Worm (Caenorhabditis elegans): ENCODE results near the gene srg-58.
A peak's percentile ranks its signal among the peaks of the same experiment; 100 is the strongest.

srg-58 gene

DNA sequence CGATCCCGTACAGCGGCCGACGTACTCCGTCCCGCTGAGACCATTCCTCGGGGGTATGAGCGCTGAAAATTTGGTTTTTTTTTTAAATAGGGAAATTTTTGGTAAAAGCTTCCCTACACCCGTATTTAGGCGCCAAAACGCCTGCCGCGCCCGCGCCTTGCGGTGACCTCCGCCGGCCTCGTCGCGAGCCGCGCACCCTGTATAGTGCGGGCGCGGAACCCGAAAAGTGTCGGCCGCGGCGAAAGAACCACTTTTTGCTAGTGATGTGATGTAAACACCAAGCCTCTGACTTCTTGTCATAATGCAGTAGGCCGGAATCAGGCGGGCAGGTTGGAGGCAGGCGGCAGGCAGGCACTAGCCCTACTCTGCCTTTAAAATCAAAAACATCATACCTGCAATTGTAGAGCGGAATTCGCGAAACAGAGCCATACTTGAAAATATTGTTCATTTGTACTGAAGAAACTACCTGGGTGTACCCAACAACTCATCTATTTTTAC lies 40.6 kb downstream of the srg-58 start, which contains the start of gene srt-29:
srt-29 (minus strand) TSS at position 448 of the 498 bp plus-strand sequence.
- TF ChIP-seq fos-1 (tag; optimal IDR thresholded peaks at IDR 0.05) = no peak

DNA sequence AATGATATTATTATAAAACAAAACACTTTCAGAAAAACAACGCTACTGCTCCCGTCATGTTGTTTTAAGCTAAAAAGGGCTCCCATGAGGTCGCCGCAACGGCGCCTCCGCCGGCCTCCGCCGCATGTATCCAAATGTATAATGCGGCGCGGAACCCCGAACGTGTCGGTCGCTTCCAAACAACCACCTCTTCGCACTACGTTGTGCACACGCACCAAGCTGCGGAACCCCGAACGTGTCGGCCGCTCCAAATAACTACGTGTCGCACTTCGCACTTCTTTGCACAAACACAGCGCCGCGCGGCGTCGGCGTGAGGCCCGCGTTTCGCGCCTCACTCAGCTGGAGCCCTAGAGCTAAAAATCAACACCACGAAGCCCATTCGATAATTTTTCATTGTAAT lies 42.4 kb downstream of the srg-58 start:
- no peak for TF ChIP-seq ztf-11 (tag; optimal IDR thresholded peaks at IDR 0.05)
- TF ChIP-seq zag-1 (tag; optimal IDR thresholded peaks at IDR 0.05) = no peak
- no peak for TF ChIP-seq egl-5 (tag; optimal IDR thresholded peaks at IDR 0.05)

DNA sequence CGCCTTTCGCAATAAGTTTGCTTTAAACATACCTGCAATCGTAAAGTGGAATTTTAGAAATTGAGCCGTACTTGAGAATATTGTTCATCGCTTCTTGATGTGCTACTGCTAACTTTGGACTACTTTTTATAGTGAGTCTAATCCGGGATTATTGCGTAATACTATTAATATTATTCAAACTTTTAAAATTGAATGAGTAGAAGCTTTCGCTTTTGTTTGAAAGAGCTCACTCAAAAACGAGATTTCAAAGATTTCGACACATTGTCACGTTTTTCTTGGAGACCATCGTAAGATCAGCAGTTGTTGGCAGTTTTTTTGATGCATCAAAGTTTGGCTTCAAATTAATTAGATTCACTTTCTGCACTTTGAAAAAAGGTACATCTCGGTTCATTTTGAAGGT lies 45.8 kb downstream of the srg-58 start, which contains the start of gene srt-28:
srt-28 (minus strand) TSS at position 101 of the 400 bp plus-strand sequence.
- TF ChIP-seq nhr-43 (tag; optimal IDR thresholded peaks at IDR 0.05; ENCODE audit: poor library complexity, severe bottlenecking) (no peak), nhr-25 (tag; optimal IDR thresholded peaks at IDR 0.05) (no peak), aly-2 (tag; optimal IDR thresholded peaks at IDR 0.05) (no peak)

DNA sequence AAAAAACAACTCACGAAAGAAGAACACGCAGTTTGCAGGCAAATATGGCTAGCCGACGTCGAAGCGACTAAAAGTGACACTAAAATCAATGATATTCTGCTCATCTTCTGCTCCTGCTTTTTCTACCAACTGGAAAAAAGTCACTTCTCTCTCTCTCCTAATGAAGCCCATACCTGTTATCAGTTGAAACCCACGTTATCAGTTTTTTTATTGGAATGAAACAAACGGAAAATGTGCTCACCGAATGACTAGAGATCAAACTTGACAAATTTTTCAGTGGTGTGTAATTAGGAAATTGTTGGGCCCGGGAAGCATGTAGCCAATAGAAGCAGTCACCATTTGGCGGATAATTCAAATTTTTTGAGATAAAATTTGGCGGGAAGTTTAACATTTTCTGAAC lies 47.9 kb downstream of the srg-58 start, which contains the start of gene C24B9.3:
C24B9.3 (minus strand) TSS at position 171 of the 400 bp plus-strand sequence.
- no peak for TF ChIP-seq elt-3 (tag; optimal IDR thresholded peaks at IDR 0.05)
- no peak for TF ChIP-seq fkh-10 (GFP tag; optimal IDR thresholded peaks at IDR 0.05)
- TF ChIP-seq elt-2 (tag; optimal IDR thresholded peaks at IDR 0.05) = peak; percentile 86
- peak; percentile 80 for TF ChIP-seq pqm-1 (tag; optimal IDR thresholded peaks at IDR 0.05)
- TF ChIP-seq ztf-11 (tag; optimal IDR thresholded peaks at IDR 0.05) = no peak
- no peak for TF ChIP-seq mdl-1 (tag; optimal IDR thresholded peaks at IDR 0.05)
- no peak for TF ChIP-seq lsy-12 (tag; optimal IDR thresholded peaks at IDR 0.05)
- TF ChIP-seq nfya-1 (tag; optimal IDR thresholded peaks at IDR 0.05; ENCODE audit: insufficient read depth) = peak; percentile 14
- no peak for TF ChIP-seq pha-4 (tag; optimal IDR thresholded peaks at IDR 0.05)
- TF ChIP-seq fos-1 (tag; optimal IDR thresholded peaks at IDR 0.05) = no peak
- TF ChIP-seq eor-1 (tag; optimal IDR thresholded peaks at IDR 0.05) = no peak

- no peak for TF ChIP-seq hmg-11 (tag; optimal IDR thresholded peaks at IDR 0.05)
- TF ChIP-seq sea-2 (GFP tag; optimal IDR thresholded peaks at IDR 0.05) = no peak
- peak; percentile 73 for TF ChIP-seq nfya-1 (tag; optimal IDR thresholded peaks at IDR 0.05; ENCODE audit: insufficient read depth)
These were observed 49.2 kb downstream of the srg-58 start for ce11 chrV:2710192-2710591.

Data from whole organism, L3 larva.